Worm (Caenorhabditis elegans) whole organism, L1 larva: ENCODE data around the gene Y59H11AM.4.
A peak's percentile ranks its signal among the peaks of the same experiment; 100 is the strongest.

Experiments used
- C04F5.9 ChIP-seq: sonication (generic microtip); optimal IDR thresholded peaks from 2 replicates; lab custom pipeline; 2016; ENCODE audit warnings: missing genetic modification characterization, missing compliant biosample characterization
- F16B12.6 ChIP-seq: fragments of 150-350 bp; optimal IDR thresholded peaks from 2 replicates; lab custom pipeline; 2014; ENCODE audit warnings: missing biosample characterization, missing genetic modification characterization
- alr-1 ChIP-seq: fragments of 200-800 bp; sonication (Bioruptor generic); optimal IDR thresholded peaks from 2 replicates; lab custom pipeline; 2018; ENCODE audit warnings: borderline replicate concordance, mild to moderate bottlenecking, missing genetic modification characterization, missing compliant biosample characterization
- aly-2 ChIP-seq: fragments of 150-350 bp; optimal IDR thresholded peaks from 2 replicates; lab custom pipeline; 2014; ENCODE audit warnings: missing biosample characterization, missing genetic modification characterization
- ama-1 ChIP-seq: fragments of 150-350 bp; optimal IDR thresholded peaks from 2 replicates; lab custom pipeline; 2014
- ceh-63 ChIP-seq: fragments of 200-800 bp; sonication (Bioruptor generic); optimal IDR thresholded peaks from 2 replicates; lab custom pipeline; 2018; ENCODE audit warnings: mild to moderate bottlenecking, missing genetic modification characterization, missing compliant biosample characterization
- ceh-88 ChIP-seq: fragments of 200-800 bp; sonication (Bioruptor generic); IDR thresholded peaks from 2 replicates; pipeline ENCODE4 v1.3.6; 2022; ENCODE audit warnings: missing genetic modification characterization, missing compliant biosample characterization
- ceh-90 ChIP-seq: sonication (generic microtip); optimal IDR thresholded peaks from 2 replicates; lab custom pipeline; 2016; ENCODE audit warnings: missing genetic modification characterization, missing compliant biosample characterization
- ces-1 ChIP-seq: fragments of 150-350 bp; optimal IDR thresholded peaks from 2 replicates; lab custom pipeline; 2014; ENCODE audit warnings: missing biosample characterization, missing genetic modification reagents, missing genetic modification characterization
- efl-1 ChIP-seq, 4 experiments: fragments of 150-350 bp; optimal IDR thresholded peaks in 3 of 4; peaks in 1 of 4; 1 replicate in 1 of 4; 2 replicates in 3 of 4; lab custom pipeline; 2014; ENCODE audit warnings: missing biosample characterization in 2 of 4, missing genetic modification characterization in 2 of 4, missing genetic modification reagents in 2 of 4
- egl-27 ChIP-seq, 2 experiments: fragments of 150-350 bp in 1 of 2; sonication (generic microtip); optimal IDR thresholded peaks; 3 replicates each; lab custom pipeline; 2017 to 2018; ENCODE audit warnings: missing biosample characterization in 2 of 2, missing genetic modification characterization in 2 of 2, missing genetic modification reagents in 2 of 2
- elt-2 ChIP-seq: sonication (generic microtip); optimal IDR thresholded peaks from 2 replicates; lab custom pipeline; 2016; ENCODE audit warnings: missing genetic modification characterization, mild to moderate bottlenecking, inconsistent platforms, missing compliant biosample characterization, missing genetic modification reagents
- fos-1 ChIP-seq: fragments of 150-350 bp; optimal IDR thresholded peaks from 2 replicates; lab custom pipeline; 2014; ENCODE audit warnings: missing biosample characterization, missing genetic modification characterization
- grh-1 ChIP-seq: fragments of 200-800 bp; sonication (Bioruptor generic); IDR thresholded peaks from 2 replicates; pipeline ENCODE4 v1.3.6; 2022; ENCODE audit warnings: missing genetic modification reagents, missing genetic modification characterization, missing compliant biosample characterization
- hlh-17 ChIP-seq: fragments of 200-800 bp; sonication (Bioruptor generic); optimal IDR thresholded peaks from 2 replicates; lab custom pipeline; 2018; ENCODE audit warnings: missing genetic modification characterization, mild to moderate bottlenecking, missing compliant biosample characterization, moderate library complexity, borderline replicate concordance
- hlh-4 ChIP-seq: sonication (generic microtip); optimal IDR thresholded peaks from 2 replicates; lab custom pipeline; 2016; ENCODE audit warnings: mild to moderate bottlenecking, missing genetic modification characterization, missing compliant biosample characterization
- hpl-2 ChIP-seq: fragments of 150-350 bp; optimal IDR thresholded peaks from 2 replicates; lab custom pipeline; 2014; ENCODE audit warnings: missing biosample characterization, missing genetic modification reagents, missing genetic modification characterization
- irx-1 ChIP-seq: sonication (generic microtip); optimal IDR thresholded peaks from 2 replicates; lab custom pipeline; 2016; ENCODE audit warnings: missing genetic modification characterization, missing compliant biosample characterization
- isw-1 ChIP-seq: fragments of 200-800 bp; sonication (Bioruptor generic); IDR thresholded peaks from 2 replicates; pipeline ENCODE4 v1.3.6; 2022; ENCODE audit warnings: missing genetic modification characterization, missing compliant biosample characterization
- lin-13 ChIP-seq: fragments of 150-350 bp; optimal IDR thresholded peaks from 2 replicates; lab custom pipeline; 2014; ENCODE audit warnings: missing biosample characterization, missing genetic modification reagents, missing genetic modification characterization
- lin-15B ChIP-seq: fragments of 150-350 bp; sonication (generic microtip); optimal IDR thresholded peaks from 3 replicates; lab custom pipeline; 2014; ENCODE audit warnings: missing biosample characterization, missing genetic modification characterization
- lir-3 ChIP-seq: sonication (generic microtip); optimal IDR thresholded peaks from 2 replicates; lab custom pipeline; 2016; ENCODE audit warnings: mild to moderate bottlenecking, missing genetic modification characterization, moderate library complexity, missing compliant biosample characterization; ENCODE audit not compliant: poor library complexity
- mab-9 ChIP-seq: fragments of 200-800 bp; sonication (Bioruptor generic); IDR thresholded peaks from 2 replicates; pipeline ENCODE4 v1.3.6; 2022; ENCODE audit warnings: missing genetic modification reagents, missing genetic modification characterization, missing compliant biosample characterization
- mdl-1 ChIP-seq, 2 experiments: fragments of 150-350 bp; optimal IDR thresholded peaks; 2 replicates each; lab custom pipeline; 2014 to 2017; ENCODE audit warnings: missing biosample characterization in 2 of 2, missing genetic modification characterization in 2 of 2, inconsistent platforms in 1 of 2
- mef-2 ChIP-seq: fragments of 150-350 bp; optimal IDR thresholded peaks from 2 replicates; lab custom pipeline; 2014; ENCODE audit warnings: missing biosample characterization, missing genetic modification characterization
- mep-1 ChIP-seq: fragments of 150-350 bp; optimal IDR thresholded peaks from 2 replicates; lab custom pipeline; 2014; ENCODE audit warnings: missing biosample characterization, missing genetic modification characterization
- nhr-11 ChIP-seq: fragments of 150-350 bp; optimal IDR thresholded peaks from 2 replicates; lab custom pipeline; 2014; ENCODE audit warnings: missing biosample characterization, missing genetic modification characterization
- nhr-12 ChIP-seq: sonication (generic microtip); optimal IDR thresholded peaks from 2 replicates; lab custom pipeline; 2017; ENCODE audit warnings: missing biosample characterization, missing genetic modification characterization
- nhr-19 ChIP-seq: fragments of 200-800 bp; sonication (Bioruptor generic); conservative IDR thresholded peaks from 2 replicates; pipeline ENCODE4 v1.3.6; 2022; ENCODE audit warnings: missing genetic modification characterization, missing compliant biosample characterization
- nhr-20 ChIP-seq: sonication (generic microtip); optimal IDR thresholded peaks from 2 replicates; lab custom pipeline; 2016; ENCODE audit warnings: mild to moderate bottlenecking, missing genetic modification characterization, missing compliant biosample characterization
- nhr-237 ChIP-seq: fragments of 150-350 bp; optimal IDR thresholded peaks from 2 replicates; lab custom pipeline; 2014; ENCODE audit warnings: missing biosample characterization, missing genetic modification characterization
- nhr-28 ChIP-seq: fragments of 150-350 bp; optimal IDR thresholded peaks from 2 replicates; lab custom pipeline; 2014; ENCODE audit warnings: missing biosample characterization, missing genetic modification characterization
- nhr-47 ChIP-seq: sonication (generic microtip); optimal IDR thresholded peaks from 2 replicates; lab custom pipeline; 2016; ENCODE audit warnings: mild to moderate bottlenecking, missing genetic modification characterization, moderate library complexity, missing compliant biosample characterization
- nhr-76 ChIP-seq: sonication (generic microtip); optimal IDR thresholded peaks from 2 replicates; lab custom pipeline; 2017; ENCODE audit warnings: missing biosample characterization, missing genetic modification characterization
- nhr-84 ChIP-seq: sonication (generic microtip); optimal IDR thresholded peaks from 2 replicates; lab custom pipeline; 2017; ENCODE audit warnings: missing biosample characterization, missing genetic modification characterization
- nhr-85 ChIP-seq: sonication (generic microtip); peaks from one replicate; lab custom pipeline; 2016; ENCODE audit warnings: missing genetic modification characterization, inconsistent platforms, missing compliant biosample characterization
- pax-3 ChIP-seq: fragments of 200-800 bp; sonication (Bioruptor generic); optimal IDR thresholded peaks from 2 replicates; lab custom pipeline; 2018; ENCODE audit warnings: mild to moderate bottlenecking, missing genetic modification characterization, moderate library complexity, missing compliant biosample characterization
- pqm-1 ChIP-seq: sonication (generic microtip); optimal IDR thresholded peaks from 3 replicates; lab custom pipeline; 2017; ENCODE audit warnings: missing biosample characterization, missing genetic modification characterization
- rnt-1 ChIP-seq: sonication (generic microtip); optimal IDR thresholded peaks from 2 replicates; lab custom pipeline; 2016; ENCODE audit warnings: mild to moderate bottlenecking, missing genetic modification characterization, moderate library complexity, missing compliant biosample characterization
- skn-1 ChIP-seq: fragments of 150-350 bp; optimal IDR thresholded peaks from 2 replicates; lab custom pipeline; 2014; ENCODE audit warnings: missing biosample characterization, missing genetic modification characterization
- snpc-4 ChIP-seq: fragments of 150-350 bp; optimal IDR thresholded peaks from 2 replicates; lab custom pipeline; 2014; ENCODE audit warnings: missing biosample characterization, missing genetic modification characterization
- snu-23 ChIP-seq: sonication (generic microtip); optimal IDR thresholded peaks from 2 replicates; lab custom pipeline; 2016; ENCODE audit warnings: missing genetic modification characterization, missing compliant biosample characterization
- sox-4 ChIP-seq: sonication (generic microtip); optimal IDR thresholded peaks from 2 replicates; lab custom pipeline; 2016; ENCODE audit warnings: missing genetic modification characterization, missing compliant biosample characterization
- sptf-1 ChIP-seq: fragments of 150-350 bp; optimal IDR thresholded peaks from 2 replicates; lab custom pipeline; 2014; ENCODE audit warnings: missing biosample characterization, missing genetic modification characterization
- sup-37 ChIP-seq: fragments of 200-800 bp; sonication (Bioruptor generic); optimal IDR thresholded peaks from 2 replicates; lab custom pipeline; 2018; ENCODE audit warnings: mild to moderate bottlenecking, missing genetic modification characterization, missing compliant biosample characterization
- tbx-2 ChIP-seq: sonication (generic microtip); optimal IDR thresholded peaks from 2 replicates; lab custom pipeline; 2016; ENCODE audit warnings: missing genetic modification characterization, missing compliant biosample characterization
- unc-30 ChIP-seq: sonication (generic microtip); optimal IDR thresholded peaks from 2 replicates; lab custom pipeline; 2017; ENCODE audit warnings: missing biosample characterization, missing genetic modification characterization
- unc-62 ChIP-seq: fragments of 150-350 bp; optimal IDR thresholded peaks from 2 replicates; lab custom pipeline; 2014; ENCODE audit warnings: missing biosample characterization, missing genetic modification reagents, missing genetic modification characterization
- unc-98 ChIP-seq: fragments of 200-800 bp; sonication (Bioruptor generic); IDR thresholded peaks from 2 replicates; pipeline ENCODE4 v1.3.6; 2022; ENCODE audit warnings: missing genetic modification characterization, missing compliant biosample characterization
- vab-15 ChIP-seq: sonication (generic microtip); optimal IDR thresholded peaks from 2 replicates; lab custom pipeline; 2017; ENCODE audit warnings: missing genotype, mild to moderate bottlenecking, missing genetic modification characterization, missing compliant biosample characterization
- xbp-1 ChIP-seq: sonication (generic microtip); optimal IDR thresholded peaks from 2 replicates; lab custom pipeline; 2016; ENCODE audit warnings: missing genetic modification characterization, missing compliant biosample characterization
- zip-4 ChIP-seq: fragments of 200-800 bp; sonication (Bioruptor generic); optimal IDR thresholded peaks from 2 replicates; lab custom pipeline; 2018; ENCODE audit warnings: mild to moderate bottlenecking, missing genetic modification characterization, moderate library complexity, missing compliant biosample characterization
- ztf-11 ChIP-seq, 2 experiments: sonication (generic microtip); optimal IDR thresholded peaks; 2 replicates each; lab custom pipeline; 2016 to 2017; ENCODE audit warnings: missing genetic modification characterization in 2 of 2, missing biosample characterization in 1 of 2, missing compliant biosample characterization in 1 of 2
- ztf-4 ChIP-seq: fragments of 150-350 bp; optimal IDR thresholded peaks from 2 replicates; lab custom pipeline; 2014; ENCODE audit warnings: missing biosample characterization, missing genetic modification characterization

The Y59H11AM.4 gene

ce11 chrIV:8526050-8526449 is 44.1 kb downstream of the Y59H11AM.4 start:
- TF ChIP-seq elt-2 (tag; lab: Kevin White, UChicago), result peak; percentile 37
- TF ChIP-seq mab-9 (GFP tag; lab: Robert Waterston, UW), result no peak
- peak; percentile 39 for TF ChIP-seq sox-4 (tag; lab: Kevin White, UChicago)
- TF ChIP-seq aly-2 (tag; lab: Kevin White, UChicago), result no peak
- no peak for TF ChIP-seq fos-1 (tag; lab: Kevin White, UChicago)
- TF ChIP-seq unc-30 (tag; lab: Kevin White, UChicago), result no peak
- TF ChIP-seq ceh-90, result no peak
- TF ChIP-seq efl-1 (optimal IDR thresholded peaks at IDR 0.05; lab: Kevin White, UChicago), result peak; percentile 18 to 37
- TF ChIP-seq efl-1 (GFP tag; optimal IDR thresholded peaks at IDR 0.05 in 1 of 2; lab: Kevin White, UChicago), result peak; percentile 7 to 93
- TF ChIP-seq ztf-11 (tag; optimal IDR thresholded peaks at IDR 0.05; lab: Kevin White, UChicago), result no peak
- no peak for TF ChIP-seq nhr-76 (tag; lab: Kevin White, UChicago)
- TF ChIP-seq pax-3 (tag; lab: Kevin White, UChicago), result no peak
- TF ChIP-seq pqm-1, result no peak
- no peak for TF ChIP-seq nhr-28 (tag; lab: Kevin White, UChicago)
- TF ChIP-seq mef-2, result no peak
- TF ChIP-seq ztf-4 (tag; lab: Kevin White, UChicago), result peak; percentile 71
- no peak for TF ChIP-seq sup-37 (GFP tag; lab: Kevin White, UChicago)
- peak; percentile 83 for TF ChIP-seq rnt-1 (tag; lab: Kevin White, UChicago)
- no peak for TF ChIP-seq isw-1 (GFP tag; lab: Robert Waterston, UW)
- TF ChIP-seq ces-1 (GFP tag; lab: Kevin White, UChicago), result no peak
- no peak for TF ChIP-seq lin-13
- no peak for TF ChIP-seq F16B12.6 (tag; lab: Kevin White, UChicago)
- TF ChIP-seq vab-15 (tag; lab: Kevin White, UChicago), result no peak
- no peak for TF ChIP-seq zip-4 (GFP tag; lab: Kevin White, UChicago)
- TF ChIP-seq mep-1 (tag; lab: Kevin White, UChicago), result peak; percentile 67
- TF ChIP-seq nhr-11 (tag; lab: Kevin White, UChicago), result peak; percentile 66
- no peak for TF ChIP-seq hlh-4
- no peak; the same call in 1 of the 2 replicates for TF ChIP-seq ceh-88 (GFP tag; lab: Robert Waterston, UW)
- peak in 1 of 2 experiments; percentile 80 for TF ChIP-seq egl-27 (tag; optimal IDR thresholded peaks at IDR 0.05; lab: Kevin White, UChicago)
- TF ChIP-seq tbx-2 (tag; lab: Kevin White, UChicago), result peak; percentile 82
- TF ChIP-seq unc-98 (GFP tag; lab: Robert Waterston, UW), result no peak
- TF ChIP-seq xbp-1 (tag; lab: Kevin White, UChicago), result peak; percentile 31
- TF ChIP-seq C04F5.9 (tag; lab: Kevin White, UChicago), result no peak
- no peak for TF ChIP-seq hlh-17 (GFP tag; lab: Kevin White, UChicago)
- peak; percentile 32 for TF ChIP-seq lir-3 (tag; lab: Kevin White, UChicago)
- TF ChIP-seq nhr-84, result no peak
- TF ChIP-seq unc-62 (GFP tag; lab: Kevin White, UChicago), result no peak
- peak; percentile 61 for TF ChIP-seq nhr-47 (tag; lab: Kevin White, UChicago)
- TF ChIP-seq mdl-1 (tag; optimal IDR thresholded peaks at IDR 0.05; lab: Kevin White, UChicago), result peak in 1 of 2 experiments; percentile 91
- no peak for TF ChIP-seq sptf-1 (tag; lab: Kevin White, UChicago)
- peak; percentile 93 for TF ChIP-seq nhr-20
- no peak for TF ChIP-seq lin-15B (tag; lab: Kevin White, UChicago)
- TF ChIP-seq nhr-19 (GFP tag; lab: Robert Waterston, UW), result peak; percentile 88
- no peak for TF ChIP-seq nhr-12 (tag; lab: Kevin White, UChicago)
- TF ChIP-seq snpc-4 (tag; lab: Kevin White, UChicago), result no peak
- no peak for TF ChIP-seq hpl-2 (GFP tag; lab: Kevin White, UChicago)
- TF ChIP-seq ama-1, result no peak
- TF ChIP-seq alr-1, result no peak
- TF ChIP-seq nhr-237 (tag; lab: Kevin White, UChicago), result no peak
- TF ChIP-seq grh-1 (GFP tag; lab: Robert Waterston, UW), result no peak; the same call in 1 of the 2 replicates
- peak; percentile 49 for TF ChIP-seq irx-1 (tag; lab: Kevin White, UChicago)
- TF ChIP-seq nhr-85, result peak; percentile 94
- TF ChIP-seq skn-1 (tag; lab: Kevin White, UChicago), result peak; percentile 1
- peak; percentile 85 for TF ChIP-seq snu-23 (GFP tag; lab: Kevin White, UChicago)
- no peak for TF ChIP-seq ceh-63 (GFP tag; lab: Kevin White, UChicago)
